Worm (Caenorhabditis elegans): ENCODE data around the gene fbxa-133.
"Not testable (repeated sequence)": the region's sequence is repeated elsewhere in the genome, so short reads cannot be mapped to it uniquely, and the experiment has no call there.

Gene fbxa-133

ce11 chrV:17595691-17596090 lies 11.1 kb downstream of the fbxa-133 start:
- TF ChIP-seq madf-8 (GFP tag; conservative IDR thresholded peaks at IDR 0.05) (no peak), zfh-2 (GFP tag; conservative IDR thresholded peaks at IDR 0.05) (peak; percentile 70)

ce11 chrV:17598810-17599209 lies 14.2 kb downstream of the fbxa-133 start, which contains the start of gene Y6G8.2:
Gene Y6G8.2, minus strand, starts transcription at chrV:17598956.
- peak; percentile 41 for TF ChIP-seq nhr-80 (tag; optimal IDR thresholded peaks at IDR 0.05)
- no peak for TF ChIP-seq Y95B8A.8 (GFP tag; IDR thresholded peaks at IDR 0.05)
- TF ChIP-seq snpc-4 (GFP tag; optimal IDR thresholded peaks at IDR 0.05), result no peak
- TF ChIP-seq snpc-4 (tag; optimal IDR thresholded peaks at IDR 0.05), result peak in 3 of 4 experiments; percentile 30 to 73 (median 47)

DNA sequence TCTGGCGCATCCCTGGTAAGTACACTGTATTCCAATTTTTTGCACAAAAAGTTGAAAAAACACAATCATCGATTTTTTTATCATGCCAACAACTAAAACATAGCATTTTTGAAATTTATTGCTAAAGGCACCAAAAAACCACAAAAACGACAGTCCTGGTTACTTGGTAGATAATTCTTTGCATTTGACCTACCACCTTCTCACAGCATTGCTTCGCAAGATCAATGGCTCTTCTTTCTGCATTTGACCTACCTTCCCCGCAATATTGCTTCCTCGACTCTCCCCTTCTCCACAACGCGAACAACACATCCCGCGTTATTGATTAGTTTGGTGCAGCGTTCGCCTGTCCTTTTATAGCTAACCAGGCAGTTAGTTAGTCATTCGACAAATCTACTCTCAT lies 16.9 kb downstream of the fbxa-133 start, which contains the start of gene ztf-25:
ztf-25 (plus strand) TSS at position 301 of the 400 bp plus-strand sequence.
- TF ChIP-seq madf-6 (GFP tag; IDR thresholded peaks at IDR 0.05), result 0 out of 2 replicates have a peak, but pooled peaks have one; percentile 25
- TF ChIP-seq rpc-1 (optimal IDR thresholded peaks at IDR 0.05), result no peak
- TF ChIP-seq rpc-1 (tag; optimal IDR thresholded peaks at IDR 0.05), result no peak

- TF ChIP-seq F37B4.10 (GFP tag; IDR thresholded peaks at IDR 0.05), result 0 out of 2 replicates have a peak, but pooled peaks have one; percentile 39
Measured at ce11 chrV:17606050-17606449, 21.5 kb downstream of the fbxa-133 start, which contains the start of gene Y6G8.16. Gene Y6G8.16, plus strand, starts transcription at chrV:17606350.

DNA sequence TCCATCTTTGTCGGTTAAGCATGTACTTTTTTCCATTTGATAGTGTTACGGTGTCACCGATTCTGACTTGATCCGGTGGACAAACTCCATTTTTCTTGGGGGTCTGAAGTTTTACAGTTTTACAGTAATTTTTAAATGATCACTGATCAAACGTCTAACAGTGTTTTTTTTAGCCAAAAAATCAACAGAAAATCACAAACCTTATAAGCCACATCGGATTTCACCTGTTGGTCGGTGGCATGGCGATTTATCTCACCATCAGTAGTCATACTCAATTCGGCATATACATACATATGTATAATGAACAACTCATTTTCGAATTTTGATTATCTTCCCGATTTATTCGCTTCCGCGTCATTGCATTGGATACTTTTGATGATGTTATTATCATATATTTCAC lies 23.2 kb downstream of the fbxa-133 start, which contains the start of gene srz-91:
srz-91 (plus strand) TSS at position 301 of the 400 bp plus-strand sequence.
- no peak for TF ChIP-seq rcor-1 (GFP tag; IDR thresholded peaks at IDR 0.05)

- not testable (repeated sequence) for TF ChIP-seq aptf-3 (GFP tag; IDR thresholded peaks at IDR 0.05); T07F8.4 (tag; optimal IDR thresholded peaks at IDR 0.05); Y79H2A.3 (GFP tag; conservative IDR thresholded peaks at IDR 0.05)
Measured at ce11 chrV:17610503-17610902, 25.9 kb downstream of the fbxa-133 start, which contains the start of gene Y6G8.15. Gene Y6G8.15, minus strand, starts transcription at chrV:17610603.

ce11 chrV:17614251-17614650 lies 29.7 kb downstream of the fbxa-133 start, which contains the start of gene Y6G8.14:
Gene Y6G8.14, minus strand, starts transcription at chrV:17614351.
- TF ChIP-seq ama-1 (optimal IDR thresholded peaks at IDR 0.05) (no peak), ama-1 (GFP tag; optimal IDR thresholded peaks at IDR 0.05) (no peak), B0261.1 (tag; optimal IDR thresholded peaks at IDR 0.05) (no peak)

DNA sequence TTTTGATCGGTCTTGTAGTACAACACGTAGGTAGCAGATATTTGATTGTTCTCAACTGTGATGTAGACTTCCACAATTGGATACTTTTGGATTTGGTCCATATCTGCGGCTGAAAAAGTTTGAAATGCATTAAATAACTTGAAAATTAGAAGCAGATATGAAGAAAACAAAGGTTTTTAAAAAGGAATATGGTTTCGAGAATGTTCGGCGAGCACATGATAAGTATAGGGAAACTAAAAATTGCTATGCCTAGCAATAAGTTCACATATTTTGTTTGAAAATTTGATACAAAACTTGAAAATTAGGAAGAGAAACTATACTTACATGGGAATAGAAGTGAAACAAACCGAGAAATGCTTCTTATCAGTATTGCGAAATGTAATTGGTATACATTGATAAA lies 31.0 kb downstream of the fbxa-133 start, which contains the start of gene Y6G8.5:
Y6G8.5 (minus strand) TSS at position 101 of the 400 bp plus-strand sequence.
- TF ChIP-seq tlf-1 (GFP tag; optimal IDR thresholded peaks at IDR 0.05), result no peak
- TF ChIP-seq F23B12.7 (tag; optimal IDR thresholded peaks at IDR 0.05; ENCODE audit: insufficient read depth), result no peak
- TF ChIP-seq hmg-20 (GFP tag; IDR thresholded peaks at IDR 0.05), result no peak
- TF ChIP-seq B0261.1 (tag; optimal IDR thresholded peaks at IDR 0.05), result no peak
- no peak for TF ChIP-seq ceh-27 (GFP tag; optimal IDR thresholded peaks at IDR 0.05)
- no peak for TF ChIP-seq lsy-27 (tag; optimal IDR thresholded peaks at IDR 0.05; ENCODE audit: borderline replicate concordance, insufficient read depth)
- no peak for TF ChIP-seq F55B11.4 (tag; optimal IDR thresholded peaks at IDR 0.05; ENCODE audit: borderline replicate concordance, insufficient read depth)
- no peak for TF ChIP-seq sdz-38 (tag; optimal IDR thresholded peaks at IDR 0.05)
- no peak for TF ChIP-seq attf-5 (GFP tag; optimal IDR thresholded peaks at IDR 0.05)
- no peak for TF ChIP-seq T26A5.8 (tag; optimal IDR thresholded peaks at IDR 0.05)
- no peak for TF ChIP-seq zim-3 (tag; optimal IDR thresholded peaks at IDR 0.05)
- TF ChIP-seq cebp-2 (GFP tag; IDR thresholded peaks at IDR 0.05), result no peak
- no peak for TF ChIP-seq ZK185.1 (tag; optimal IDR thresholded peaks at IDR 0.05; ENCODE audit: poor library complexity, severe bottlenecking)
